Worm (Caenorhabditis elegans) whole organism, young adult: Measurements from ENCODE around the gene dep-1.
A peak's percentile ranks its signal among the peaks of the same experiment; 100 is the strongest.

Experiments
- B0019.2 ChIP-seq: fragments of 200-800 bp; sonication (Bioruptor generic); conservative IDR thresholded peaks from 2 replicates; pipeline ENCODE4 v1.3.6; 2022; ENCODE audit warnings: missing genetic modification reagents, missing genetic modification characterization, missing compliant biosample characterization
- B0336.3 ChIP-seq: fragments of 200-800 bp; sonication (Bioruptor generic); IDR thresholded peaks from 2 replicates; pipeline ENCODE4 v1.3.6; 2022; ENCODE audit warnings: missing genetic modification characterization, missing compliant biosample characterization
- F37B4.10 ChIP-seq: fragments of 200-800 bp; sonication (Bioruptor generic); IDR thresholded peaks from 2 replicates; pipeline ENCODE4 v1.3.6; 2022; ENCODE audit warnings: missing genetic modification characterization, missing compliant biosample characterization
- F49E8.2 ChIP-seq: sonication (generic microtip); optimal IDR thresholded peaks from 3 replicates; lab custom pipeline; 2017; ENCODE audit warnings: missing genetic modification characterization, mild to moderate bottlenecking, missing compliant biosample characterization, antibody characterized with exemption, moderate library complexity; ENCODE audit not compliant: insufficient read depth
- F57C9.4 ChIP-seq: sonication (generic microtip); optimal IDR thresholded peaks from 2 replicates; lab custom pipeline; 2017; ENCODE audit warnings: mild to moderate bottlenecking, missing genetic modification characterization, missing compliant biosample characterization
- K11D2.4 ChIP-seq: fragments of 200-800 bp; sonication (Bioruptor generic); IDR thresholded peaks from 2 replicates; pipeline ENCODE4 v1.3.6; 2022; ENCODE audit warnings: missing genetic modification reagents, missing genetic modification characterization, missing compliant biosample characterization
- T26A5.8 ChIP-seq: sonication (generic microtip); optimal IDR thresholded peaks from 2 replicates; lab custom pipeline; 2016; ENCODE audit warnings: missing genetic modification characterization, missing compliant biosample characterization
- Y53F4B.3 ChIP-seq: fragments of 200-800 bp; sonication (Bioruptor generic); IDR thresholded peaks from 2 replicates; pipeline ENCODE4 v1.3.6; 2022; ENCODE audit warnings: missing genetic modification reagents, missing genetic modification characterization, missing compliant biosample characterization
- Y53G8AR.9 ChIP-seq: fragments of 200-800 bp; sonication (Bioruptor generic); conservative IDR thresholded peaks from 2 replicates; pipeline ENCODE4 v1.3.6; 2022; ENCODE audit warnings: missing genetic modification reagents, missing genetic modification characterization, missing compliant biosample characterization
- aptf-3 ChIP-seq: fragments of 200-800 bp; sonication (Bioruptor generic); IDR thresholded peaks from 2 replicates; pipeline ENCODE4 v1.3.6; 2022; ENCODE audit warnings: missing genetic modification characterization, missing compliant biosample characterization
- athp-1 ChIP-seq: sonication (generic microtip); optimal IDR thresholded peaks from 2 replicates; lab custom pipeline; 2017; ENCODE audit warnings: mild to moderate bottlenecking, missing genetic modification characterization, missing compliant biosample characterization
- attf-6 ChIP-seq: fragments of 200-800 bp; sonication (Bioruptor generic); IDR thresholded peaks from 2 replicates; pipeline ENCODE4 v1.3.6; 2022; ENCODE audit warnings: missing genetic modification reagents, missing genetic modification characterization, missing compliant biosample characterization
- bed-2 ChIP-seq: fragments of 200-800 bp; sonication (Bioruptor generic); IDR thresholded peaks from 2 replicates; pipeline ENCODE4 v1.3.6; 2022; ENCODE audit warnings: missing genetic modification reagents, missing genetic modification characterization, missing compliant biosample characterization
- ccch-3 ChIP-seq: fragments of 200-800 bp; sonication (Bioruptor generic); optimal IDR thresholded peaks from 2 replicates; lab custom pipeline; 2018; ENCODE audit warnings: mild to moderate bottlenecking, missing genetic modification characterization, missing compliant biosample characterization
- cebp-1 ChIP-seq, 2 experiments: fragments of 200-800 bp in 1 of 2; sonication (Bioruptor generic) in 1 of 2; sonication (generic microtip) in 1 of 2; IDR thresholded peaks in 1 of 2; optimal IDR thresholded peaks in 1 of 2; 2 replicates each; pipeline versions ENCODE4 v1.3.6 to Lab custom; 2017 to 2022; ENCODE audit warnings: missing compliant biosample characterization in 2 of 2, missing genetic modification characterization in 2 of 2, mild to moderate bottlenecking in 1 of 2, missing genetic modification reagents in 1 of 2, moderate library complexity in 1 of 2
- ceh-27 ChIP-seq: fragments of 200-800 bp; sonication (Bioruptor generic); optimal IDR thresholded peaks from 2 replicates; lab custom pipeline; 2018; ENCODE audit warnings: mild to moderate bottlenecking, missing genetic modification characterization, moderate library complexity, missing compliant biosample characterization
- ceh-91 ChIP-seq: fragments of 200-800 bp; sonication (Bioruptor generic); IDR thresholded peaks from 2 replicates; pipeline ENCODE4 v1.3.6; 2022; ENCODE audit warnings: missing genetic modification reagents, missing genetic modification characterization, missing compliant biosample characterization
- dox-1 ChIP-seq: fragments of 200-800 bp; sonication (Bioruptor generic); IDR thresholded peaks from 2 replicates; pipeline ENCODE4 v1.3.6; 2022; ENCODE audit warnings: missing genetic modification reagents, missing genetic modification characterization, missing compliant biosample characterization
- egl-18 ChIP-seq: fragments of 200-800 bp; sonication (Bioruptor generic); IDR thresholded peaks from 2 replicates; pipeline ENCODE4 v1.3.6; 2022; ENCODE audit warnings: missing genetic modification reagents, missing genetic modification characterization, missing compliant biosample characterization
- him-1 ChIP-seq: sonication (generic microtip); optimal IDR thresholded peaks from 2 replicates; lab custom pipeline; 2016; ENCODE audit warnings: missing genotype, missing genetic modification reagents, missing genetic modification characterization, missing compliant biosample characterization
- hlh-12 ChIP-seq: sonication (generic microtip); optimal IDR thresholded peaks from 2 replicates; lab custom pipeline; 2016; ENCODE audit warnings: missing genetic modification characterization, missing compliant biosample characterization
- hmg-1.2 ChIP-seq: fragments of 200-800 bp; sonication (Bioruptor generic); IDR thresholded peaks from 2 replicates; pipeline ENCODE4 v1.3.6; 2022; ENCODE audit warnings: missing genetic modification reagents, missing genetic modification characterization, missing compliant biosample characterization
- hmg-20 ChIP-seq: fragments of 200-800 bp; sonication (Bioruptor generic); IDR thresholded peaks from 2 replicates; pipeline ENCODE4 v1.3.6; 2022; ENCODE audit warnings: missing genetic modification reagents, missing genetic modification characterization, missing compliant biosample characterization
- hrde-1 ChIP-seq: sonication (generic microtip); optimal IDR thresholded peaks from 2 replicates; lab custom pipeline; 2016; ENCODE audit warnings: missing genetic modification characterization, mild to moderate bottlenecking, missing compliant biosample characterization, moderate library complexity, missing genotype, missing genetic modification reagents, borderline replicate concordance
- hsf-1 ChIP-seq: fragments of 200-800 bp; sonication (Bioruptor generic); IDR thresholded peaks from 2 replicates; pipeline ENCODE4 v1.3.6; 2022; ENCODE audit warnings: missing genetic modification reagents, missing genetic modification characterization, missing compliant biosample characterization
- lsl-1 ChIP-seq: fragments of 200-800 bp; sonication (Bioruptor generic); optimal IDR thresholded peaks from 2 replicates; lab custom pipeline; 2018; ENCODE audit warnings: mild to moderate bottlenecking, missing genetic modification characterization, moderate library complexity, missing compliant biosample characterization
- lsy-27 ChIP-seq: sonication (generic microtip); optimal IDR thresholded peaks from 2 replicates; lab custom pipeline; 2017; ENCODE audit warnings: missing genetic modification characterization, mild to moderate bottlenecking, missing compliant biosample characterization, antibody characterized with exemption, missing genotype, borderline replicate concordance; ENCODE audit not compliant: insufficient read depth
- nhr-179 ChIP-seq: sonication (generic microtip); optimal IDR thresholded peaks from 2 replicates; lab custom pipeline; 2016; ENCODE audit warnings: mild to moderate bottlenecking, missing genetic modification characterization, missing compliant biosample characterization
- nhr-80 ChIP-seq: sonication (generic microtip); optimal IDR thresholded peaks from 2 replicates; lab custom pipeline; 2016; ENCODE audit warnings: missing genetic modification characterization, missing compliant biosample characterization
- pbrm-1 ChIP-seq: fragments of 200-800 bp; sonication (Bioruptor generic); IDR thresholded peaks from 2 replicates; pipeline ENCODE4 v1.3.6; 2022; ENCODE audit warnings: missing genetic modification reagents, missing genetic modification characterization, missing compliant biosample characterization
- pha-4 ChIP-seq: fragments of 150-350 bp; sonication (generic microtip); optimal IDR thresholded peaks from 2 replicates; lab custom pipeline; 2014; ENCODE audit warnings: missing biosample characterization, missing genetic modification reagents, missing genetic modification characterization
- rpc-1 ChIP-seq, 2 experiments: fragments of 150-350 bp in 1 of 2; sonication (generic microtip) in 1 of 2; optimal IDR thresholded peaks; 2 replicates each; lab custom pipeline; 2014 to 2018; ENCODE audit warnings: missing biosample characterization in 1 of 2, missing genetic modification characterization in 1 of 2, missing genetic modification reagents in 1 of 2, missing genotype in 1 of 2
- snpc-4 ChIP-seq, 5 experiments: fragments of 150-350 bp in 1 of 5; sonication (generic microtip) in 4 of 5; optimal IDR thresholded peaks; 2 replicates each; lab custom pipeline; 2014 to 2018; ENCODE audit warnings: missing genetic modification characterization in 5 of 5, missing biosample characterization in 3 of 5, antibody characterized with exemption in 2 of 5, mild to moderate bottlenecking in 2 of 5, missing compliant biosample characterization in 2 of 5, missing genotype in 2 of 5, moderate library complexity in 2 of 5, missing genetic modification reagents in 1 of 5
- sptf-2 ChIP-seq: fragments of 200-800 bp; sonication (Bioruptor generic); optimal IDR thresholded peaks from 2 replicates; lab custom pipeline; 2018; ENCODE audit warnings: mild to moderate bottlenecking, missing genetic modification characterization, missing compliant biosample characterization
- tlf-1 ChIP-seq: fragments of 200-800 bp; sonication (Bioruptor generic); optimal IDR thresholded peaks from 2 replicates; lab custom pipeline; 2018; ENCODE audit warnings: mild to moderate bottlenecking, missing genetic modification characterization, missing compliant biosample characterization
- xnd-1 ChIP-seq: sonication (generic microtip); optimal IDR thresholded peaks from 2 replicates; lab custom pipeline; 2016; ENCODE audit warnings: missing genotype, missing genetic modification reagents, missing genetic modification characterization, missing compliant biosample characterization

dep-1 gene

DNA sequence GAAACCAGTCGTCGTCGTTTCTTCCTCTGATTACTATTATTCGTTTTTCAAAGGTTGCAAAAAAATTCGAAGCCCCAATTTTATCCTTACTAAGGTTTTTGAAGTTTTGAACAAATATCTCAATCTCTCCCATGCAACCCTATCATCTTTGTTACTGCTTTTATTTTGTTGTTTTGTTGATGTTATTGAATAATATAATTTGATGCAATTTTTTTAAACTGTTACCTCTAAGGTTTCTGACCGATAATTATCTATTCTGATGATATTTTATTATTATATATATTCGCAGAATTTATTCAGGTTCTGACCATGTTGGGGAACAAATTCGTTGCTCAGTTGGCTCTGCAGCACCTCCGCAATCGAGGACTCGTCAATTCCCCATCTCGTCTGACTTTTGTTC lies 23.5 kb downstream of the dep-1 start, which contains the start of gene ndub-2:
ndub-2 (plus strand) TSS at position 301 of the 400 bp plus-strand sequence.
- no peak for TF ChIP-seq nhr-179 (tag; lab: Kevin White, UChicago)
- no peak for TF ChIP-seq lsy-27 (tag; lab: Kevin White, UChicago)
- TF ChIP-seq B0336.3: no peak
- TF ChIP-seq T26A5.8 (tag; lab: Kevin White, UChicago): no peak
- no peak for TF ChIP-seq snpc-4 (GFP tag; optimal IDR thresholded peaks at IDR 0.05; lab: Kevin White, UChicago)
- no peak for TF ChIP-seq snpc-4 (tag; optimal IDR thresholded peaks at IDR 0.05; lab: Kevin White, UChicago)
- TF ChIP-seq tlf-1 (GFP tag; lab: Kevin White, UChicago): no peak
- no peak for TF ChIP-seq Y53F4B.3 (GFP tag; lab: Robert Waterston, UW)
- TF ChIP-seq B0019.2 (GFP tag; lab: Robert Waterston, UW): no peak
- TF ChIP-seq bed-2 (GFP tag; lab: Robert Waterston, UW): no peak
- TF ChIP-seq ceh-27: no peak
- TF ChIP-seq F49E8.2 (tag; lab: Kevin White, UChicago): no peak
- no peak for TF ChIP-seq K11D2.4 (GFP tag; lab: Robert Waterston, UW)
- TF ChIP-seq hlh-12 (tag; lab: Kevin White, UChicago): no peak
- TF ChIP-seq aptf-3 (GFP tag; lab: Robert Waterston, UW): no peak
- TF ChIP-seq hsf-1: no peak
- TF ChIP-seq F37B4.10: no peak

DNA sequence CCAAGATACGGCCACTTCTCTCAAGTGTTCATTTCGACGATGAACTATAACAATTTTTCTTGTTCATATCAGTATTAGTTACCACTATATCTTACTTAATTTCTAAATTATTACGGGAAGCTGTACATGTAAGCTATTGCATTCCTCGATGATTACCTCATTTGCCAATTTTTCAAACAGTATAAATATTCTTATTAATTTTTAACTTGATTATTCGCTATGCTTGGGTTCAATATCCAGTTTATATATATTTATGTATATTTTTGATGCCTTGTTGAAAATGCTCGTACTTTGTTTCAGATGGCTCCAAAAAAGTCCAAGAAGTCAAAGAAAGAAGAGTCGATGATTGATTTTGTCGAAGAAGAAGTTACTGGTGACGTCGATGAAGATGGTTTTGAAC lies 25.3 kb downstream of the dep-1 start, which contains the start of gene F44G4.1:
F44G4.1 (plus strand) TSS at position 301 of the 400 bp plus-strand sequence.
- TF ChIP-seq Y53G8AR.9 (GFP tag; lab: Robert Waterston, UW) (peak; percentile 48; the same call in 1 of the 2 replicates), pha-4 (tag; lab: Kevin White, UChicago) (no peak)

DNA sequence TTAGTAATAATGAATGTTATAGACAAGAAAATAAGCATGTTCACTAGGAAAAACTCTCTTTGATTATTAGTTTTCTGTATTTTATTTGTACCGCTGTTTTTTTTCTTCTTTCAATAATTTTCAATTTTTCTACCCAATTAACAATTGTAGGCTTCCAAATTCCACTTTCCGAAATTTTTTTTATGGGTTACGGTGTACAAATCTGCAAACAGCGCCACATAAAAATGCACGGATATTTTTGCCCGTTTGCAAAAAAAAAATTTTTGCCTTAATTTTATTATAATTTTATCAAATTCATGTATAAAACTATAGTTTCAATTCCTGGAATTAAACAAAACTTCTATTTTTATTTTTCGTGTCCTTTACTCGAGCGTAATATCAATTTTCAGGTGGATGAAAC lies 26.8 kb downstream of the dep-1 start, which contains the start of gene ooc-5:
ooc-5 (plus strand) TSS at position 381 of the 400 bp plus-strand sequence.
- TF ChIP-seq attf-6 (GFP tag; lab: Robert Waterston, UW) (no peak), him-1 (no peak), ceh-91 (GFP tag; lab: Robert Waterston, UW) (no peak), sptf-2 (no peak), F57C9.4 (no peak), hmg-1.2 (GFP tag; lab: Robert Waterston, UW) (no peak), ccch-3 (GFP tag; lab: Kevin White, UChicago) (no peak), lsl-1 (GFP tag; lab: Kevin White, UChicago) (peak; percentile 8), rpc-1 (optimal IDR thresholded peaks at IDR 0.05; lab: Kevin White, UChicago) (no peak), rpc-1 (tag; optimal IDR thresholded peaks at IDR 0.05; lab: Kevin White, UChicago) (no peak)

DNA sequence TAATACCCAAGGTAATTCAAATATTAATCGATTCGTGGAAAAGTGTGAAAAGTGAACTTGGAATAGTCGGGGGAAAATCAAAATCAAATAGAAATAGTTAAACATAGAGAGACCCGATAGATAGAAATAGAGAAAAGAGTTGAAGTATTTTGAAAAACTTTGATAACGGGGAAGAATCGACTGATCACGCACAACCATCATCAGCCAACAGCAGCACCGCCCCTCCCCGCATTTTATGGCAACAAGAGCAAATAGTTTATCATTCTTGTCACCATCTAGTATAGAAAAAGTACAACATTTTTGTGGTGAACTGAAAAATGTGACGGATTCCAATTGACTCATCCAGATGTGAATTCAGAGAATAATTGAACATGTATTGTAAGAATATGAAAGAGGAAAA lies 28.0 kb downstream of the dep-1 start:
- peak; percentile 31; the same call in 1 of the 2 replicates for TF ChIP-seq dox-1 (GFP tag; lab: Robert Waterston, UW)
- no peak for TF ChIP-seq hrde-1 (tag; lab: Kevin White, UChicago)
- no peak for TF ChIP-seq bed-2 (GFP tag; lab: Robert Waterston, UW)
- no peak for TF ChIP-seq hmg-20 (GFP tag; lab: Robert Waterston, UW)
- TF ChIP-seq pbrm-1 (GFP tag; lab: Robert Waterston, UW): no peak
- TF ChIP-seq egl-18 (GFP tag; lab: Robert Waterston, UW): no peak
- no peak for TF ChIP-seq xnd-1 (tag; lab: Kevin White, UChicago)
- no peak for TF ChIP-seq cebp-1 (GFP tag; IDR thresholded peaks at IDR 0.05; lab: Robert Waterston, UW)
- TF ChIP-seq cebp-1 (tag; optimal IDR thresholded peaks at IDR 0.05; lab: Kevin White, UChicago): peak; percentile 8
- TF ChIP-seq nhr-80 (tag; lab: Kevin White, UChicago): peak; percentile 78
- no peak for TF ChIP-seq athp-1
